Fruit fly (Drosophila melanogaster): ENCODE data around the gene Tig.

DNA sequence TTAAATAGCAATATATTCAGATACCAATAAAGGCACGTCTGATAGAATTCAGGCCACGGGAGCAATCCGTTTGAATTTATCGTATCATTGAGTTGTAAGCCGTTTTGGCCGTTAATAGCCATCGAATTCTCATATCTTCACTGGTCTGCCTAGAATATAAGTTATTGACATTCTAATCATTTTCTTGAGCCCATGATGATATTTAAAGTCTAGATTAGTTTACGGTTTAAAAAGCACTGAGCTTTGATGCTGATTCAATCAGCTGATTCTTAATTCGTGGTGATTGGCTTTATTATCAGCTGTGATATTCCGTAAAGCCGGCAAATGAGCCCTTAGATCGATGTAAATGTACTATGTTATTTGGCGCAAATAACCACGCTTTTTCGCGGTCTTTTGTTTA lies 51.0 kb downstream of the Tig start, which contains the start of gene slam:
- TF ChIP-seq CG15710 (tag; optimal IDR thresholded peaks at IDR 0.05): no peak
- TF ChIP-seq fd96Ca (GFP tag; IDR thresholded peaks at IDR 0.05): no peak
- no peak for TF ChIP-seq Pif1A (GFP tag; optimal IDR thresholded peaks at IDR 0.05)
- TF ChIP-seq CG34367 (tag; optimal IDR thresholded peaks at IDR 0.05): no peak
- no peak for TF ChIP-seq rn (GFP tag; IDR thresholded peaks at IDR 0.05)
- TF ChIP-seq CG9948 (tag; optimal IDR thresholded peaks at IDR 0.05): no peak
- TF ChIP-seq EcR (GFP tag; optimal IDR thresholded peaks at IDR 0.05): no peak
- TF ChIP-seq CG13204 (GFP tag; optimal IDR thresholded peaks at IDR 0.05): no peak
- TF ChIP-seq CG17806 (tag; optimal IDR thresholded peaks at IDR 0.05): no peak
- no peak for TF ChIP-seq CG10348 (GFP tag; IDR thresholded peaks at IDR 0.05)
- TF ChIP-seq Ets98B (GFP tag; IDR thresholded peaks at IDR 0.05): no peak

Measured in whole organism, pupa.